Worm (Caenorhabditis elegans): ENCODE measurements around the gene sra-39.

sra-39 gene

ce11 chrX:13945090-13945489 is 41.9 kb upstream of the sra-39 start:
- TF ChIP-seq lin-35 (GFP tag; optimal IDR thresholded peaks at IDR 0.05), result no peak
- no peak for TF ChIP-seq nhr-76 (tag; optimal IDR thresholded peaks at IDR 0.05)
- no peak for TF ChIP-seq fkh-8 (tag; optimal IDR thresholded peaks at IDR 0.05)
- no peak for TF ChIP-seq egl-13 (tag; optimal IDR thresholded peaks at IDR 0.05)
- TF ChIP-seq nhr-20 (tag; optimal IDR thresholded peaks at IDR 0.05), result no peak
- TF ChIP-seq nhr-12 (tag; optimal IDR thresholded peaks at IDR 0.05), result no peak
- TF ChIP-seq ama-1 (optimal IDR thresholded peaks at IDR 0.05), result no peak

ce11 chrX:13944184-13944583 is 41.0 kb upstream of the sra-39 start:
- TF ChIP-seq dpl-1 (GFP tag; optimal IDR thresholded peaks at IDR 0.05), result no peak
- TF ChIP-seq efl-1 (optimal IDR thresholded peaks at IDR 0.05), result no peak
- TF ChIP-seq efl-1 (GFP tag; optimal IDR thresholded peaks at IDR 0.05 in 1 of 2), result peak in 1 of 2 experiments; percentile 78

ce11 chrX:13941865-13942264 is 38.6 kb upstream of the sra-39 start:
- TF ChIP-seq mdl-1 (tag; optimal IDR thresholded peaks at IDR 0.05), result no peak
- no peak for TF ChIP-seq nhr-28 (tag; optimal IDR thresholded peaks at IDR 0.05)
- TF ChIP-seq efl-3 (GFP tag; optimal IDR thresholded peaks at IDR 0.05), result no peak
- TF ChIP-seq nhr-47 (tag; optimal IDR thresholded peaks at IDR 0.05), result no peak
- no peak for TF ChIP-seq rnt-1 (tag; optimal IDR thresholded peaks at IDR 0.05)
- TF ChIP-seq nhr-77 (tag; optimal IDR thresholded peaks at IDR 0.05), result no peak
- TF ChIP-seq snu-23 (GFP tag; optimal IDR thresholded peaks at IDR 0.05), result no peak

- TF ChIP-seq unc-30 (tag; optimal IDR thresholded peaks at IDR 0.05), result no peak
- TF ChIP-seq nhr-85 (tag), result peak; percentile 83
- no peak for TF ChIP-seq ets-5 (GFP tag; IDR thresholded peaks at IDR 0.05)
- TF ChIP-seq ceh-82 (tag; optimal IDR thresholded peaks at IDR 0.05), result no peak
- no peak for TF ChIP-seq fkh-8 (tag; optimal IDR thresholded peaks at IDR 0.05)
- TF ChIP-seq C04F5.9 (tag; optimal IDR thresholded peaks at IDR 0.05), result no peak
- no peak for TF ChIP-seq nhr-47 (tag; optimal IDR thresholded peaks at IDR 0.05)
- TF ChIP-seq dpl-1 (GFP tag; optimal IDR thresholded peaks at IDR 0.05), result no peak
- TF ChIP-seq egl-13 (tag; optimal IDR thresholded peaks at IDR 0.05), result no peak
- TF ChIP-seq zag-1 (tag; optimal IDR thresholded peaks at IDR 0.05), result no peak
- TF ChIP-seq mdl-1 (tag; optimal IDR thresholded peaks at IDR 0.05), result peak in 1 of 2 experiments; percentile 24
- TF ChIP-seq ama-1 (optimal IDR thresholded peaks at IDR 0.05), result no peak
- no peak for TF ChIP-seq lin-13 (GFP tag; optimal IDR thresholded peaks at IDR 0.05)
- TF ChIP-seq tlp-1 (tag; optimal IDR thresholded peaks at IDR 0.05), result no peak
- no peak for TF ChIP-seq alr-1 (tag; optimal IDR thresholded peaks at IDR 0.05; ENCODE audit: borderline replicate concordance)
- no peak for TF ChIP-seq fkh-10 (GFP tag; optimal IDR thresholded peaks at IDR 0.05)
- no peak for TF ChIP-seq ceh-90 (tag; optimal IDR thresholded peaks at IDR 0.05)
- TF ChIP-seq lin-14 (GFP tag; optimal IDR thresholded peaks at IDR 0.05), result peak; percentile 26
- no peak for TF ChIP-seq nhr-77 (tag; optimal IDR thresholded peaks at IDR 0.05)
- TF ChIP-seq irx-1 (tag; optimal IDR thresholded peaks at IDR 0.05), result peak; percentile 10
- no peak for TF ChIP-seq ces-1 (GFP tag; optimal IDR thresholded peaks at IDR 0.05)
- TF ChIP-seq nhr-12 (tag; optimal IDR thresholded peaks at IDR 0.05), result no peak
- no peak for TF ChIP-seq efl-3 (GFP tag; optimal IDR thresholded peaks at IDR 0.05)
- peak; percentile 51 for TF ChIP-seq blmp-1 (tag; optimal IDR thresholded peaks at IDR 0.05)
- no peak for TF ChIP-seq aly-2 (tag; optimal IDR thresholded peaks at IDR 0.05)
- no peak for TF ChIP-seq jun-1 (tag; optimal IDR thresholded peaks at IDR 0.05)
- TF ChIP-seq ceh-88 (GFP tag; IDR thresholded peaks at IDR 0.05), result no peak
- no peak for TF ChIP-seq unc-62 (GFP tag; optimal IDR thresholded peaks at IDR 0.05)
- TF ChIP-seq ztf-4 (tag; optimal IDR thresholded peaks at IDR 0.05), result no peak
- no peak for TF ChIP-seq grh-1 (GFP tag; IDR thresholded peaks at IDR 0.05)
- TF ChIP-seq sox-4 (tag; optimal IDR thresholded peaks at IDR 0.05), result no peak
- no peak for TF ChIP-seq nhr-28 (tag; optimal IDR thresholded peaks at IDR 0.05)
- no peak for TF ChIP-seq unc-130 (tag; optimal IDR thresholded peaks at IDR 0.05)
- TF ChIP-seq lin-39 (tag; optimal IDR thresholded peaks at IDR 0.05), result no peak
- TF ChIP-seq snpc-4 (tag; optimal IDR thresholded peaks at IDR 0.05), result no peak
- no peak for TF ChIP-seq egl-27 (tag; optimal IDR thresholded peaks at IDR 0.05)
- TF ChIP-seq skn-1 (tag; optimal IDR thresholded peaks at IDR 0.05), result no peak
- TF ChIP-seq sptf-1 (tag; optimal IDR thresholded peaks at IDR 0.05), result no peak
- TF ChIP-seq fkh-4 (tag; optimal IDR thresholded peaks at IDR 0.05; ENCODE audit: borderline replicate concordance), result no peak
- no peak for TF ChIP-seq nhr-84 (tag; optimal IDR thresholded peaks at IDR 0.05)
- TF ChIP-seq pqm-1 (tag; optimal IDR thresholded peaks at IDR 0.05), result no peak
- TF ChIP-seq isw-1 (GFP tag; IDR thresholded peaks at IDR 0.05), result no peak
These were observed 38.1 kb upstream of the sra-39 start for ce11 chrX:13941296-13941695.

Measured in whole organism, L1 larva.